Worm (Caenorhabditis elegans) whole organism, L4/young adult: ENCODE results near the gene H03G16.1.

Experiments
- dao-5 ChIP-seq: sonication (generic microtip); optimal IDR thresholded peaks from 2 replicates; lab custom pipeline; 2016; ENCODE audit warnings: missing genotype, missing genetic modification characterization, moderate library complexity, missing compliant biosample characterization
- him-1 ChIP-seq: sonication (generic microtip); optimal IDR thresholded peaks from 2 replicates; lab custom pipeline; 2016; ENCODE audit warnings: missing genotype, missing genetic modification reagents, missing genetic modification characterization, missing compliant biosample characterization

ce11 chrX:15042549-15042948 is 11.1 kb upstream of the H03G16.1 start:
- TF ChIP-seq him-1 (tag; lab: Kevin White, UChicago): no peak
- no peak for TF ChIP-seq dao-5 (tag; lab: Kevin White, UChicago)
